Worm (Caenorhabditis elegans) whole organism, midembryonic: Measurements from ENCODE around the gene K10G6.5.

ENCODE experiments used
- T22C8.4 ChIP-seq: fragments of 200-800 bp; sonication (Bioruptor generic); IDR thresholded peaks from 2 replicates; pipeline ENCODE4 v1.3.6; 2022; ENCODE audit warnings: missing genetic modification characterization, missing compliant biosample characterization
- cog-1 ChIP-seq: sonication (generic microtip); optimal IDR thresholded peaks from 2 replicates; lab custom pipeline; 2016; ENCODE audit warnings: missing genetic modification characterization, missing compliant biosample characterization
- flt-1 ChIP-seq: fragments of 200-800 bp; sonication (Bioruptor generic); IDR thresholded peaks from 2 replicates; pipeline ENCODE4 v1.3.6; 2022; ENCODE audit warnings: missing genetic modification characterization, missing compliant biosample characterization
- klf-2 ChIP-seq: fragments of 200-800 bp; sonication (Bioruptor generic); conservative IDR thresholded peaks from 2 replicates; pipeline ENCODE4 v1.3.6; 2022; ENCODE audit warnings: missing genetic modification reagents, missing genetic modification characterization, missing compliant biosample characterization
- med-1 ChIP-seq: sonication (generic microtip); optimal IDR thresholded peaks from 2 replicates; lab custom pipeline; 2017; ENCODE audit warnings: missing genetic modification characterization, mild to moderate bottlenecking, missing compliant biosample characterization, antibody characterized with exemption, missing genetic modification reagents; ENCODE audit not compliant: insufficient read depth
- ref-1 ChIP-seq: fragments of 200-800 bp; sonication (Bioruptor generic); conservative IDR thresholded peaks from 2 replicates; pipeline ENCODE4 v1.3.6; 2022; ENCODE audit warnings: missing genetic modification reagents, missing genetic modification characterization, missing compliant biosample characterization
- tab-1 ChIP-seq: fragments of 200-800 bp; sonication (Bioruptor generic); IDR thresholded peaks from 2 replicates; pipeline ENCODE4 v1.3.6; 2022; ENCODE audit warnings: missing genetic modification characterization, missing compliant biosample characterization
- ztf-23 ChIP-seq: fragments of 200-800 bp; sonication (Bioruptor generic); IDR thresholded peaks from 2 replicates; pipeline ENCODE4 v1.3.6; 2022; ENCODE audit warnings: missing genetic modification reagents, missing genetic modification characterization, missing compliant biosample characterization
- ztf-29 ChIP-seq: fragments of 200-800 bp; sonication (Bioruptor generic); IDR thresholded peaks from 2 replicates; pipeline ENCODE4 v1.3.6; 2022; ENCODE audit warnings: missing genetic modification reagents, missing genetic modification characterization, missing compliant biosample characterization

Gene K10G6.5

ce11 chrII:3957455-3958212 is 29.4 kb upstream of the K10G6.5 start:
- TF ChIP-seq tab-1 (GFP tag; lab: Robert Waterston, UW) = no peak
- TF ChIP-seq ztf-29 = peak; percentile 75; the same call in 1 of the 2 replicates

- TF ChIP-seq flt-1 (GFP tag; lab: Robert Waterston, UW) (peak; percentile 66; the same call in 1 of the 2 replicates), T22C8.4 (GFP tag; lab: Robert Waterston, UW) (no peak), cog-1 (tag; lab: Kevin White, UChicago) (peak; percentile 63)
These were observed 28.3 kb upstream of the K10G6.5 start for ce11 chrII:3958673-3959299.

- TF ChIP-seq cog-1 (tag; lab: Kevin White, UChicago) (peak; percentile 8), ref-1 (GFP tag; lab: Robert Waterston, UW) (no peak), tab-1 (GFP tag; lab: Robert Waterston, UW) (0 out of 2 replicates have a peak, but pooled peaks have one; percentile 35)
These were observed 27.5 kb upstream of the K10G6.5 start for ce11 chrII:3959432-3960102.

- TF ChIP-seq ref-1 (GFP tag; lab: Robert Waterston, UW) (no peak), klf-2 (GFP tag; lab: Robert Waterston, UW) (no peak), ztf-29 (no peak), flt-1 (GFP tag; lab: Robert Waterston, UW) (no peak), cog-1 (tag; lab: Kevin White, UChicago) (no peak), ztf-23 (GFP tag; lab: Robert Waterston, UW) (no peak), tab-1 (GFP tag; lab: Robert Waterston, UW) (no peak)
These were observed 26.8 kb upstream of the K10G6.5 start for ce11 chrII:3960276-3960675.

- TF ChIP-seq ztf-23 (GFP tag; lab: Robert Waterston, UW) (0 out of 2 replicates have a peak, but pooled peaks have one; percentile 42), tab-1 (GFP tag; lab: Robert Waterston, UW) (no peak)
These were observed 25.8 kb upstream of the K10G6.5 start for ce11 chrII:3961256-3961655.

- TF ChIP-seq klf-2 (GFP tag; lab: Robert Waterston, UW) (no peak), flt-1 (GFP tag; lab: Robert Waterston, UW) (0 out of 2 replicates have a peak, but pooled peaks have one; percentile 44)
These were observed 22.7 kb upstream of the K10G6.5 start for ce11 chrII:3964302-3964885.

ce11 chrII:3965665-3966416 is 21.2 kb upstream of the K10G6.5 start:
- TF ChIP-seq cog-1 (tag; lab: Kevin White, UChicago) (no peak), T22C8.4 (GFP tag; lab: Robert Waterston, UW) (no peak), med-1 (no peak), ztf-29 (no peak), ztf-23 (GFP tag; lab: Robert Waterston, UW) (no peak), ref-1 (GFP tag; lab: Robert Waterston, UW) (no peak), flt-1 (GFP tag; lab: Robert Waterston, UW) (no peak; the same call in 1 of the 2 replicates), tab-1 (GFP tag; lab: Robert Waterston, UW) (no peak), klf-2 (GFP tag; lab: Robert Waterston, UW) (no peak)

ce11 chrII:3967061-3967460 is 20.0 kb upstream of the K10G6.5 start:
- TF ChIP-seq med-1 (no peak), flt-1 (GFP tag; lab: Robert Waterston, UW) (no peak), cog-1 (tag; lab: Kevin White, UChicago) (no peak), ztf-29 (no peak), ref-1 (GFP tag; lab: Robert Waterston, UW) (no peak), ztf-23 (GFP tag; lab: Robert Waterston, UW) (no peak), T22C8.4 (GFP tag; lab: Robert Waterston, UW) (no peak), tab-1 (GFP tag; lab: Robert Waterston, UW) (no peak), klf-2 (GFP tag; lab: Robert Waterston, UW) (no peak)

ce11 chrII:3968070-3968469 is 19.0 kb upstream of the K10G6.5 start:
- TF ChIP-seq med-1 = no peak
- no peak for TF ChIP-seq cog-1 (tag; lab: Kevin White, UChicago)
- 0 out of 2 replicates have a peak, but pooled peaks have one; percentile 11 for TF ChIP-seq tab-1 (GFP tag; lab: Robert Waterston, UW)
- TF ChIP-seq ztf-23 (GFP tag; lab: Robert Waterston, UW) = no peak
- no peak for TF ChIP-seq ref-1 (GFP tag; lab: Robert Waterston, UW)
- TF ChIP-seq klf-2 (GFP tag; lab: Robert Waterston, UW) = no peak
- no peak for TF ChIP-seq ztf-29
